Fruit fly (Drosophila melanogaster) whole organism, adult: ENCODE measurements around the gene CG11885.
A peak's percentile ranks its signal among the peaks of the same experiment; 100 is the strongest.

Experiments
- CG12768 ChIP-seq: fragments of 200-800 bp; sonication (Bioruptor generic); optimal IDR thresholded peaks from 2 replicates; lab custom pipeline; 2017; ENCODE audit warnings: missing biosample characterization, missing genetic modification characterization, mild to moderate bottlenecking, moderate library complexity, missing genetic modification reagents
- CG14711 ChIP-seq: fragments of 200-800 bp; sonication (Bioruptor generic); optimal IDR thresholded peaks from 2 replicates; lab custom pipeline; 2018; ENCODE audit warnings: missing biosample characterization, mild to moderate bottlenecking, missing genetic modification characterization, moderate library complexity
- CG1620 ChIP-seq: fragments of 200-800 bp; sonication (Bioruptor generic); optimal IDR thresholded peaks from 2 replicates; lab custom pipeline; 2016; ENCODE audit warnings: missing biosample characterization, missing genetic modification characterization
- CG33017 ChIP-seq: fragments of 200-800 bp; sonication (Bioruptor generic); optimal IDR thresholded peaks from 2 replicates; lab custom pipeline; 2018; ENCODE audit warnings: missing biosample characterization, mild to moderate bottlenecking, missing genetic modification characterization, moderate library complexity
- CG7045 ChIP-seq: fragments of 200-800 bp; sonication (Bioruptor generic); optimal IDR thresholded peaks from 2 replicates; lab custom pipeline; 2017; ENCODE audit warnings: missing biosample characterization, mild to moderate bottlenecking, missing genetic modification characterization
- Crg-1 ChIP-seq: fragments of 200-800 bp; sonication (Bioruptor generic); optimal IDR thresholded peaks from 2 replicates; lab custom pipeline; 2016; ENCODE audit warnings: missing biosample characterization, missing genetic modification characterization
- Mnt ChIP-seq: fragments of 200-800 bp; sonication (Bioruptor generic); optimal IDR thresholded peaks from 2 replicates; lab custom pipeline; 2016; ENCODE audit warnings: missing biosample characterization, mild to moderate bottlenecking, missing genetic modification characterization
- cnc ChIP-seq, 2 experiments: fragments of >200 bp; optimal IDR thresholded peaks; 2 replicates each; lab custom pipeline; 2017
- ovo ChIP-seq: fragments of 200-800 bp; sonication (Bioruptor generic); optimal IDR thresholded peaks from 2 replicates; lab custom pipeline; 2016; ENCODE audit warnings: missing biosample characterization, missing genetic modification characterization
- pad ChIP-seq: fragments of 200-800 bp; sonication (Bioruptor generic); optimal IDR thresholded peaks from 3 replicates; lab custom pipeline; 2017; ENCODE audit warnings: missing biosample characterization, missing genetic modification characterization, mild to moderate bottlenecking, moderate library complexity, missing genetic modification reagents
- tj ChIP-seq: fragments of 200-800 bp; sonication (Bioruptor generic); optimal IDR thresholded peaks from 3 replicates; lab custom pipeline; 2017; ENCODE audit warnings: missing biosample characterization, mild to moderate bottlenecking, missing genetic modification characterization, moderate library complexity

dm6 chr2L:470336-470934 lies 49.2 kb upstream of the CG11885 start:
- TF ChIP-seq ovo (GFP tag; lab: Kevin White, UChicago): no peak
- TF ChIP-seq tj: no peak
- peak; percentile 56 for TF ChIP-seq CG14711
- TF ChIP-seq CG33017: peak; percentile 59
- peak; percentile 34 for TF ChIP-seq pad
- peak; percentile 94 for TF ChIP-seq CG12768 (GFP tag; lab: Kevin White, UChicago)
- TF ChIP-seq CG7045 (GFP tag; lab: Kevin White, UChicago): peak; percentile 49
- peak; percentile 29 for TF ChIP-seq Mnt
- TF ChIP-seq Crg-1: peak; percentile 42
- TF ChIP-seq cnc (optimal IDR thresholded peaks at IDR 0.05; lab: Kevin White, UChicago): no peak
- no peak for TF ChIP-seq CG1620
